Worm (Caenorhabditis elegans) whole organism, early embryonic: ENCODE results near the gene K11D12.13.

Experiments
- ama-1 ChIP-seq: fragments of 150-350 bp; optimal IDR thresholded peaks from 2 replicates; lab custom pipeline; 2014
- ceh-36 ChIP-seq: sonication (generic microtip); optimal IDR thresholded peaks from 2 replicates; lab custom pipeline; 2016; ENCODE audit warnings: missing genetic modification characterization, inconsistent platforms, missing compliant biosample characterization
- ets-7 ChIP-seq: sonication (generic microtip); optimal IDR thresholded peaks from 2 replicates; lab custom pipeline; 2016; ENCODE audit warnings: missing genotype, missing genetic modification characterization, missing compliant biosample characterization
- flt-1 ChIP-seq: fragments of 200-800 bp; sonication (Bioruptor generic); IDR thresholded peaks from 2 replicates; pipeline ENCODE4 v1.3.6; 2022; ENCODE audit warnings: missing genetic modification characterization, missing compliant biosample characterization
- hnd-1 ChIP-seq: sonication (generic microtip); optimal IDR thresholded peaks from 2 replicates; lab custom pipeline; 2016; ENCODE audit warnings: missing genetic modification characterization, missing compliant biosample characterization
- pes-1 ChIP-seq: fragments of 200-800 bp; sonication (Bioruptor generic); IDR thresholded peaks from 2 replicates; pipeline ENCODE4 v1.3.6; 2022; ENCODE audit warnings: missing genetic modification reagents, missing genetic modification characterization, missing compliant biosample characterization
- scrt-1 ChIP-seq: fragments of 200-800 bp; sonication (Bioruptor generic); IDR thresholded peaks from 2 replicates; pipeline ENCODE4 v1.3.6; 2022; ENCODE audit warnings: missing genetic modification characterization, missing compliant biosample characterization
- tbx-37 ChIP-seq: fragments of 200-800 bp; sonication (Bioruptor generic); conservative IDR thresholded peaks from 2 replicates; pipeline ENCODE4 v1.3.6; 2022; ENCODE audit warnings: missing genetic modification reagents, missing genetic modification characterization, missing compliant biosample characterization

DNA sequence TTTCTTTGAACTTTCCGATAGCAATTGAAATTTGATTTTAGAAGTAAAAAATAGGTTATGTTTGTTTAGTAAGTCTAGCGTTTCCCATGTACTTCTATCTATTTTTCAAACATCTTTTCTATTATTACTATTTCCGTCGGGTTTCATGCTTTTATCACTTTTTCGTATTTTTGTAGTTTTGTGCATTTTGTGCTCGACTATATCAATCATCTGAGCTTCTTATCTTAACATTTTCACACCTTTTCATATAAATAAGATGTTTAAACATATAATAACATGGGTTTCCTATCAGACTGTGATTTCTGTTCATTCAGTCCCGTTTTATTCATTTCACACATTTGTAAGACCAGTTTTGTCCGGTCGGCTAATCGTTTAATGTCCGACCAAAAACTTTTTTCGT, 15.1 kb upstream of the K11D12.13 start:
- no peak for TF ChIP-seq ets-7 (tag; lab: Kevin White, UChicago)
- TF ChIP-seq scrt-1 (GFP tag; lab: Robert Waterston, UW) = no peak
- TF ChIP-seq tbx-37 (GFP tag; lab: Robert Waterston, UW) = no peak
- no peak for TF ChIP-seq ama-1 (lab: Kevin White, UChicago)
- no peak for TF ChIP-seq hnd-1 (tag; lab: Kevin White, UChicago)
- no peak for TF ChIP-seq flt-1 (GFP tag; lab: Robert Waterston, UW)
- no peak for TF ChIP-seq ceh-36 (tag; lab: Kevin White, UChicago)
- no peak for TF ChIP-seq pes-1
